Worm (Caenorhabditis elegans) whole organism, L1 larva: ENCODE results near the gene nlp-47.
"Not testable (repeated sequence)": the region's sequence is repeated elsewhere in the genome, so short reads cannot be mapped to it uniquely, and the experiment has no call there.

Experiments
- F16B12.6 ChIP-seq: fragments of 150-350 bp; optimal IDR thresholded peaks from 2 replicates; lab custom pipeline; 2014; ENCODE audit warnings: missing biosample characterization, missing genetic modification characterization
- aly-2 ChIP-seq: fragments of 150-350 bp; optimal IDR thresholded peaks from 2 replicates; lab custom pipeline; 2014; ENCODE audit warnings: missing biosample characterization, missing genetic modification characterization
- ama-1 ChIP-seq: fragments of 150-350 bp; optimal IDR thresholded peaks from 2 replicates; lab custom pipeline; 2014
- blmp-1 ChIP-seq: fragments of 150-350 bp; optimal IDR thresholded peaks from 2 replicates; lab custom pipeline; 2014; ENCODE audit warnings: missing biosample characterization, missing genetic modification characterization
- ceh-63 ChIP-seq: fragments of 200-800 bp; sonication (Bioruptor generic); optimal IDR thresholded peaks from 2 replicates; lab custom pipeline; 2018; ENCODE audit warnings: mild to moderate bottlenecking, missing genetic modification characterization, missing compliant biosample characterization
- ceh-88 ChIP-seq: fragments of 200-800 bp; sonication (Bioruptor generic); IDR thresholded peaks from 2 replicates; pipeline ENCODE4 v1.3.6; 2022; ENCODE audit warnings: missing genetic modification characterization, missing compliant biosample characterization
- efl-1 ChIP-seq, 4 experiments: fragments of 150-350 bp; optimal IDR thresholded peaks in 3 of 4; peaks in 1 of 4; 1 replicate in 1 of 4; 2 replicates in 3 of 4; lab custom pipeline; 2014; ENCODE audit warnings: missing biosample characterization in 2 of 4, missing genetic modification characterization in 2 of 4, missing genetic modification reagents in 2 of 4
- egl-13 ChIP-seq: sonication (generic microtip); optimal IDR thresholded peaks from 2 replicates; lab custom pipeline; 2016; ENCODE audit warnings: missing genotype, missing genetic modification reagents, missing genetic modification characterization, missing compliant biosample characterization
- ets-5 ChIP-seq: fragments of 200-800 bp; sonication (Bioruptor generic); IDR thresholded peaks from 2 replicates; pipeline ENCODE4 v1.3.6; 2022; ENCODE audit warnings: missing genetic modification characterization, missing compliant biosample characterization
- fkh-4 ChIP-seq: sonication (generic microtip); optimal IDR thresholded peaks from 2 replicates; lab custom pipeline; 2016; ENCODE audit warnings: missing compliant biosample characterization, missing genetic modification characterization, borderline replicate concordance
- grh-1 ChIP-seq: fragments of 200-800 bp; sonication (Bioruptor generic); IDR thresholded peaks from 2 replicates; pipeline ENCODE4 v1.3.6; 2022; ENCODE audit warnings: missing genetic modification reagents, missing genetic modification characterization, missing compliant biosample characterization
- hlh-4 ChIP-seq: sonication (generic microtip); optimal IDR thresholded peaks from 2 replicates; lab custom pipeline; 2016; ENCODE audit warnings: mild to moderate bottlenecking, missing genetic modification characterization, missing compliant biosample characterization
- hpl-2 ChIP-seq: fragments of 150-350 bp; optimal IDR thresholded peaks from 2 replicates; lab custom pipeline; 2014; ENCODE audit warnings: missing biosample characterization, missing genetic modification reagents, missing genetic modification characterization
- lin-13 ChIP-seq: fragments of 150-350 bp; optimal IDR thresholded peaks from 2 replicates; lab custom pipeline; 2014; ENCODE audit warnings: missing biosample characterization, missing genetic modification reagents, missing genetic modification characterization
- lin-14 ChIP-seq: fragments of 200-800 bp; sonication (Bioruptor generic); optimal IDR thresholded peaks from 2 replicates; lab custom pipeline; 2018; ENCODE audit warnings: mild to moderate bottlenecking, missing genetic modification characterization, moderate library complexity, missing compliant biosample characterization
- lin-15B ChIP-seq: fragments of 150-350 bp; sonication (generic microtip); optimal IDR thresholded peaks from 3 replicates; lab custom pipeline; 2014; ENCODE audit warnings: missing biosample characterization, missing genetic modification characterization
- lir-3 ChIP-seq: sonication (generic microtip); optimal IDR thresholded peaks from 2 replicates; lab custom pipeline; 2016; ENCODE audit warnings: mild to moderate bottlenecking, missing genetic modification characterization, moderate library complexity, missing compliant biosample characterization; ENCODE audit not compliant: poor library complexity
- lsy-2 ChIP-seq, 2 experiments: fragments of 150-350 bp; optimal IDR thresholded peaks; 2 replicates each; lab custom pipeline; 2014; ENCODE audit warnings: missing biosample characterization in 2 of 2, missing genetic modification characterization in 2 of 2
- mep-1 ChIP-seq: fragments of 150-350 bp; optimal IDR thresholded peaks from 2 replicates; lab custom pipeline; 2014; ENCODE audit warnings: missing biosample characterization, missing genetic modification characterization
- nhr-11 ChIP-seq: fragments of 150-350 bp; optimal IDR thresholded peaks from 2 replicates; lab custom pipeline; 2014; ENCODE audit warnings: missing biosample characterization, missing genetic modification characterization
- nhr-19 ChIP-seq: fragments of 200-800 bp; sonication (Bioruptor generic); conservative IDR thresholded peaks from 2 replicates; pipeline ENCODE4 v1.3.6; 2022; ENCODE audit warnings: missing genetic modification characterization, missing compliant biosample characterization
- nhr-71 ChIP-seq: sonication (generic microtip); optimal IDR thresholded peaks from 2 replicates; lab custom pipeline; 2016; ENCODE audit warnings: mild to moderate bottlenecking, missing genetic modification characterization, moderate library complexity, missing compliant biosample characterization
- nhr-76 ChIP-seq: sonication (generic microtip); optimal IDR thresholded peaks from 2 replicates; lab custom pipeline; 2017; ENCODE audit warnings: missing biosample characterization, missing genetic modification characterization
- nhr-84 ChIP-seq: sonication (generic microtip); optimal IDR thresholded peaks from 2 replicates; lab custom pipeline; 2017; ENCODE audit warnings: missing biosample characterization, missing genetic modification characterization
- nhr-90 ChIP-seq: sonication (generic microtip); optimal IDR thresholded peaks from 2 replicates; lab custom pipeline; 2016; ENCODE audit warnings: mild to moderate bottlenecking, missing genetic modification characterization, missing compliant biosample characterization; ENCODE audit not compliant: poor library complexity
- pag-3 ChIP-seq: sonication (generic microtip); optimal IDR thresholded peaks from 2 replicates; lab custom pipeline; 2017; ENCODE audit warnings: missing genetic modification characterization, mild to moderate bottlenecking, missing compliant biosample characterization, antibody characterized with exemption, borderline replicate concordance; ENCODE audit not compliant: insufficient read depth
- pax-3 ChIP-seq: fragments of 200-800 bp; sonication (Bioruptor generic); optimal IDR thresholded peaks from 2 replicates; lab custom pipeline; 2018; ENCODE audit warnings: mild to moderate bottlenecking, missing genetic modification characterization, moderate library complexity, missing compliant biosample characterization
- pqm-1 ChIP-seq: sonication (generic microtip); optimal IDR thresholded peaks from 3 replicates; lab custom pipeline; 2017; ENCODE audit warnings: missing biosample characterization, missing genetic modification characterization
- rnt-1 ChIP-seq: sonication (generic microtip); optimal IDR thresholded peaks from 2 replicates; lab custom pipeline; 2016; ENCODE audit warnings: mild to moderate bottlenecking, missing genetic modification characterization, moderate library complexity, missing compliant biosample characterization
- skn-1 ChIP-seq: fragments of 150-350 bp; optimal IDR thresholded peaks from 2 replicates; lab custom pipeline; 2014; ENCODE audit warnings: missing biosample characterization, missing genetic modification characterization
- snpc-4 ChIP-seq: fragments of 150-350 bp; optimal IDR thresholded peaks from 2 replicates; lab custom pipeline; 2014; ENCODE audit warnings: missing biosample characterization, missing genetic modification characterization
- sup-37 ChIP-seq: fragments of 200-800 bp; sonication (Bioruptor generic); optimal IDR thresholded peaks from 2 replicates; lab custom pipeline; 2018; ENCODE audit warnings: mild to moderate bottlenecking, missing genetic modification characterization, missing compliant biosample characterization
- unc-30 ChIP-seq: sonication (generic microtip); optimal IDR thresholded peaks from 2 replicates; lab custom pipeline; 2017; ENCODE audit warnings: missing biosample characterization, missing genetic modification characterization
- unc-86 ChIP-seq: sonication (generic microtip); optimal IDR thresholded peaks from 2 replicates; lab custom pipeline; 2016; ENCODE audit warnings: missing genetic modification characterization, missing compliant biosample characterization
- xbp-1 ChIP-seq: sonication (generic microtip); optimal IDR thresholded peaks from 2 replicates; lab custom pipeline; 2016; ENCODE audit warnings: missing genetic modification characterization, missing compliant biosample characterization
- zip-4 ChIP-seq: fragments of 200-800 bp; sonication (Bioruptor generic); optimal IDR thresholded peaks from 2 replicates; lab custom pipeline; 2018; ENCODE audit warnings: mild to moderate bottlenecking, missing genetic modification characterization, moderate library complexity, missing compliant biosample characterization
- ztf-11 ChIP-seq, 2 experiments: sonication (generic microtip); optimal IDR thresholded peaks; 2 replicates each; lab custom pipeline; 2016 to 2017; ENCODE audit warnings: missing genetic modification characterization in 2 of 2, missing biosample characterization in 1 of 2, missing compliant biosample characterization in 1 of 2

nlp-47 gene

DNA sequence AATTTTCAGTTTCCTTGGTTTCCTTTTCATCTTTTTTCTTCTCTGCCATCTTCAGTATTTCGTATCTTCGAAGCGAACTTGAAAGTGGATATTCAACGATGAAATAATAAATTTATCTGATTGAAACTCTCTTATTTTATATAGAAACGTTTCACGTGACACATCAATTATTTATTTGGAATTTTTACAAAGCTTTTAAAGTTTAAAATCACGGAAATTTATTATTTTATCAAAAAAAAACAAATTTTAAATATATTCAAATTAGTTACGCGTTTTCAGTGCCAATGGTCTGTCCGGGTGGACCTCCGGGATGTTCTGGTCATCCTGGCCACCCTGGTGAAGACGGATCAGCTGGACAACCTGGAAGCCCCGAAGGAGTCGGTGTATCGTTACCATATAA lies 12.4 kb downstream of the nlp-47 start, which contains the start of gene ZK354.7:
TSS of gene ZK354.7 (minus strand) at position 101 of the 400 bp plus-strand sequence.
- TF ChIP-seq zip-4 (GFP tag; lab: Kevin White, UChicago) (no peak), nhr-19 (GFP tag; lab: Robert Waterston, UW) (no peak), fkh-4 (tag; lab: Kevin White, UChicago) (no peak), hlh-4 (no peak), mep-1 (tag; lab: Kevin White, UChicago) (no peak), pax-3 (tag; lab: Kevin White, UChicago) (no peak)

DNA sequence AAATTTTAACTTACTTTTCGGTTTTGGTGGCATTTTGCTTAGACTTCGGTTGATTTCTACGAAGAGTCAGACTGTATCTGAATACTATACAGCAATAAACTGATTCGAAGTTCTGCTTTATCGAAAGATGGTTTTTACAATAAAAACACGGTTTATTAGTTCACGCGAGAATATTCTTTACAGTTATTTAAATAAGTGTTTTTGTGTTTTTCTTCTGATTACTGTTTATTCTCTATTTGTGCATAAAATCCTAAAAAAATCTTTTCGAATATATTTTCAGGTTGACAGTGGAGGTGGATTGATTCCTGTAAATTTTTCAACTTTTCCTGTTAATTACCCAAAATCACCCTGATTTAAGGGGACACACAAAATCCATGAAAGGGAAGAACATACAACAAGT lies 15.4 kb downstream of the nlp-47 start, which contains the start of gene ZK354.8:
TSS of gene ZK354.8 (minus strand) at position 101 of the 400 bp plus-strand sequence.
- TF ChIP-seq grh-1 (GFP tag; lab: Robert Waterston, UW) (no peak), nhr-19 (GFP tag; lab: Robert Waterston, UW) (no peak), F16B12.6 (tag; lab: Kevin White, UChicago) (no peak), ets-5 (GFP tag; lab: Robert Waterston, UW) (no peak), unc-86 (tag; lab: Kevin White, UChicago) (no peak), ceh-63 (GFP tag; lab: Kevin White, UChicago) (no peak), nhr-76 (tag; lab: Kevin White, UChicago) (no peak), aly-2 (tag; lab: Kevin White, UChicago) (no peak), lin-13 (no peak), ztf-11 (tag; optimal IDR thresholded peaks at IDR 0.05; lab: Kevin White, UChicago) (no peak), lin-15B (tag; lab: Kevin White, UChicago) (no peak), nhr-84 (tag; lab: Kevin White, UChicago) (no peak)

DNA sequence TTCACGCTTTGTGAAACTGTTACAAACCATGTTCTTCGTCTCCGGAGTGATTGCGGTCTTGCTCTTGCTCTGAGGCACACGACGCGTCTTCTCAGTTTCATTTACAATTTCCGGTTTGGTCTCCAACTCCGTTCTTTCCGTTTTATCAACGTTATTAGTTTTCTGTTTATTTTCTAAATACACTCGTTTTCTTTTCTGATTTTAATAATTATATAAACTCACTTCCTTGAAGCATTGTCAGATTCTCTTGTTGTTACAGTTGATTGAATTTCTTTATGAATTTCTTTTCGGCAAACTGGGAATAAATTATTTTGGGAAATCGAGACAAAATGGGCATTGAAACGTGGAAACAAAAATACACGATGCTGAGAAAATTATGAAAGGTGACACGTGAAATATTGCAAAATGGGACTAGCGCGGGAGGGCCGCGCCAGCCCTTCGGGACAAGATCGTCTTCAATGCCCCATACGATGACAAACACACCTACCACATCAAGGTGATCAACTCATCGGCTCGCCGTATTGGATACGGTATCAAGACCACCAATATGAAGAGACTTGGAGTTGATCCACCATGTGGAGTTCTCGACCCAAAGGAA lies 17.5 kb downstream of the nlp-47 start, which contains the start of the genes ZK354.9 and msp-58:
TSS of gene ZK354.9 (minus strand) at position 101 of the 598 bp plus-strand sequence.
TSS of gene msp-58 (plus strand) at position 548 of the 598 bp plus-strand sequence.
- not testable (repeated sequence) for TF ChIP-seq xbp-1 (tag; lab: Kevin White, UChicago); sup-37 (GFP tag; lab: Kevin White, UChicago); ets-5 (GFP tag; lab: Robert Waterston, UW)

DNA sequence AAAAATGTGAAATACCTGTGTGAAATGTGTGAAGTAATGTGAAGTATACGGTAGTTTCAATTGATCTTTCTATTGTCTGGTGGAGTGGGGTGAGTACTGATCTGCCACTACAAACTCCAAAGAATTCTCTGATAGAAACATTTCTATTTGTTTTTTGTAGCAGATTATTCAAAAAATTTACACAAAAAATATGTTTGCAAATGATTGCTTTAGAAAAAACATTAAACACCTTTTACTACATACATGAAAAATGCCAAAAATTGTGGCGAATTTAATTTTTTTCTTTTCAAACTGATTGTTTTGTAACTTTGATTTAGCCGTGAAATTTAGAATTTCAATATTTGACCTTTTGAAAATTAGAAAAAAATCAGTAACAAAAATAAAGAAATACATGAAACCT lies 19.1 kb downstream of the nlp-47 start, which contains the start of gene ZK354.3:
TSS of gene ZK354.3 (plus strand) at position 301 of the 400 bp plus-strand sequence.
- no peak for TF ChIP-seq hpl-2
- TF ChIP-seq ama-1 = no peak
- TF ChIP-seq, all 84 proteins: peak for 0

DNA sequence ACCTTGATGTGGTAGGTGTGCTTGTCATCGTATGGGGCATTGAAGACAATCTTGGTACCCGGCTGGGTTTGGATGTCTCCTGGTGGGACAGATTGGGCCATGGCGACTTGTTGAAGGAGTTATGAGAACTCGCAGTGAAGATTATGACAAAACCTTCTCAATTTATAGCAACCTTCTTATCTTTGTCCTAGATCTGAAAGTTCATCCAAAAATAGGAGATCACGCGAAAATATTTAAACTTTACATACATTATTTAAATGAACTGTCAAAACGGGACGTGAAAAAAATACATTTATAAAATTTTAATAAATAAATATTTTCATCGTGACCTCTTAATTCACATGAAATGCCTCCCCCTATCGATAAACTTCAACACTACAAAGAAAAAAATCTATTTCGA lies 22.4 kb downstream of the nlp-47 start, which contains the start of the genes msp-59 and ZK354.2:
TSS of gene msp-59 (minus strand) at position 101 of the 400 bp plus-strand sequence.
TSS of gene ZK354.2 (plus strand) at position 395 of the 400 bp plus-strand sequence.
- TF ChIP-seq ceh-88; nhr-90 (tag; lab: Kevin White, UChicago); egl-13 (tag; lab: Kevin White, UChicago): not testable (repeated sequence)

DNA sequence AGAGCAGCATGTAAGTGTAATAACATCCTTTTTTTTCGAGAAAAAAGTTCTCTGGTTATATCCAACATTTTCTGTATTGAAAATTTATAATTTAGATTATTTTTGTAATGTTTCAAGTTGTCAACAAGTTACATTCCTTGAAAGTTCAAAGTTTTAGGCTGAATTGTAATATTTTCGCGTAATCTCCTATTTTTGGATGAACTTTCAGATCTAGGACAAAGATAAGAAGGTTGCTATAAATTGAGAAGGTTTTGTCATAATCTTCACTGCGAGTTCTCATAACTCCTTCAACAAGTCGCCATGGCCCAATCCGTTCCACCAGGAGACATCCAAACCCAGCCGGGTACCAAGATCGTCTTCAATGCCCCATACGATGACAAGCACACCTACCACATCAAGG lies 25.6 kb downstream of the nlp-47 start, which contains the start of gene msp-65:
TSS of gene msp-65 (plus strand) at position 301 of the 400 bp plus-strand sequence.
- not testable (repeated sequence) for TF ChIP-seq efl-1 (optimal IDR thresholded peaks at IDR 0.05; lab: Kevin White, UChicago)
- peak in 1 of 2 experiments; percentile 59 for TF ChIP-seq efl-1 (GFP tag; optimal IDR thresholded peaks at IDR 0.05 in 1 of 2; lab: Kevin White, UChicago)

DNA sequence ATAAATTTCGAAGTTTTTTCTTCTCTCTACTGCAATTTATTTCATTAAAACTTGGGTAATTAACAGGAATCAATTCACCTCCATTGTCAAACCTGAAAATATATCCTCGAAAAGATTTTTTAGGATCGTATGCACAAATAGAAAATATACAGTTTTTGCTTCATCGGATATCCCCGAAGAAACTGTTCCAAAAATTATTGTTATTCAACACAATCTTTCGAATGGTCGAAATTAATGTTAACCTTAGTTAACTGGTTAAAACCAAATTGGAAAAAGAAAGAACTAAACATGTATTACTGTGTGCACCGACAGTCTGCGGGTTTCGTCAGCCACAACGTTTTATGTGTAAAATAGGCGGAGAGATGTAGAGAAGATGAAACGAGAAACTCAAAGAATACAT lies 26.5 kb downstream of the nlp-47 start:
- no peak for TF ChIP-seq pqm-1 (tag; lab: Kevin White, UChicago)
- no peak for TF ChIP-seq lin-14 (GFP tag; lab: Kevin White, UChicago)
- TF ChIP-seq blmp-1 = no peak
- TF ChIP-seq fkh-4 (tag; lab: Kevin White, UChicago) = no peak
- no peak for TF ChIP-seq unc-30 (tag; lab: Kevin White, UChicago)
- TF ChIP-seq aly-2 (tag; lab: Kevin White, UChicago) = peak; percentile 56
- TF ChIP-seq zip-4 (GFP tag; lab: Kevin White, UChicago) = no peak
- no peak for TF ChIP-seq nhr-11 (tag; lab: Kevin White, UChicago)
- peak in 1 of 2 experiments; percentile 24 for TF ChIP-seq lsy-2 (tag; optimal IDR thresholded peaks at IDR 0.05; lab: Kevin White, UChicago)
- TF ChIP-seq nhr-71 (tag; lab: Kevin White, UChicago) = peak; percentile 70
- no peak for TF ChIP-seq skn-1
- TF ChIP-seq snpc-4 (tag; lab: Kevin White, UChicago) = peak; percentile 97
- peak; percentile 52 for TF ChIP-seq ama-1
- no peak for TF ChIP-seq rnt-1 (tag; lab: Kevin White, UChicago)
- TF ChIP-seq pag-3 (tag; lab: Kevin White, UChicago) = no peak
- no peak for TF ChIP-seq lir-3 (tag; lab: Kevin White, UChicago)
- TF ChIP-seq egl-13 (tag; lab: Kevin White, UChicago) = no peak
- no peak for TF ChIP-seq xbp-1 (tag; lab: Kevin White, UChicago)
